Fruit fly (Drosophila melanogaster) whole organism, adult: ENCODE measurements around the gene Hacd1.

ENCODE experiments used
- CG11617 ChIP-seq: fragments of 200-800 bp; sonication (Bioruptor generic); optimal IDR thresholded peaks from 2 replicates; lab custom pipeline; 2017; ENCODE audit warnings: mild to moderate bottlenecking, missing biosample characterization, missing genetic modification reagents, missing genetic modification characterization
- CG12768 ChIP-seq: fragments of 200-800 bp; sonication (Bioruptor generic); optimal IDR thresholded peaks from 2 replicates; lab custom pipeline; 2017; ENCODE audit warnings: missing biosample characterization, missing genetic modification characterization, mild to moderate bottlenecking, moderate library complexity, missing genetic modification reagents
- CG33017 ChIP-seq: fragments of 200-800 bp; sonication (Bioruptor generic); optimal IDR thresholded peaks from 2 replicates; lab custom pipeline; 2018; ENCODE audit warnings: missing biosample characterization, mild to moderate bottlenecking, missing genetic modification characterization, moderate library complexity
- Mnt ChIP-seq: fragments of 200-800 bp; sonication (Bioruptor generic); optimal IDR thresholded peaks from 2 replicates; lab custom pipeline; 2016; ENCODE audit warnings: missing biosample characterization, mild to moderate bottlenecking, missing genetic modification characterization
- kay ChIP-seq: fragments of 200-800 bp; sonication (Bioruptor generic); peaks from one replicate; lab custom pipeline; 2016; ENCODE audit warnings: missing biosample characterization, missing genetic modification characterization, borderline replicate concordance
- pad ChIP-seq: fragments of 200-800 bp; sonication (Bioruptor generic); optimal IDR thresholded peaks from 3 replicates; lab custom pipeline; 2017; ENCODE audit warnings: missing biosample characterization, missing genetic modification characterization, mild to moderate bottlenecking, moderate library complexity, missing genetic modification reagents
- tj ChIP-seq: fragments of 200-800 bp; sonication (Bioruptor generic); optimal IDR thresholded peaks from 3 replicates; lab custom pipeline; 2017; ENCODE audit warnings: missing biosample characterization, mild to moderate bottlenecking, missing genetic modification characterization, moderate library complexity
- toe ChIP-seq: fragments of 200-800 bp; sonication (Bioruptor generic); optimal IDR thresholded peaks from 2 replicates; lab custom pipeline; 2016; ENCODE audit warnings: missing biosample characterization, missing genetic modification characterization

- TF ChIP-seq pad (peak; percentile 78), toe (GFP tag; lab: Kevin White, UChicago) (peak; percentile 73), tj (peak; percentile 67), CG33017 (tag; lab: Kevin White, UChicago) (peak; percentile 63), Mnt (peak; percentile 91), kay (GFP tag; lab: Kevin White, UChicago) (peak; percentile 95), CG11617 (peak; percentile 69), CG12768 (GFP tag; lab: Kevin White, UChicago) (peak; percentile 91)
Measured at dm6 chr2L:12007331-12007791, 5.3 kb upstream of the Hacd1 start.
